Fruit fly (Drosophila melanogaster) whole organism, embryonic: Measurements from ENCODE around the gene dunk.
A peak's percentile ranks its signal among the peaks of the same experiment; 100 is the strongest.

Experiments used
- Atf6 ChIP-seq: fragments of 200-800 bp; sonication (Bioruptor generic); IDR thresholded peaks from 2 replicates; pipeline ENCODE4 v1.3.6; 2022; ENCODE audit warnings: missing biosample characterization, missing genetic modification characterization
- Awh ChIP-seq: fragments of 200-800 bp; sonication (Bioruptor generic); IDR thresholded peaks from 2 replicates; pipeline ENCODE4, ENCODE4 v1.3.6; 2022; ENCODE audit warnings: missing biosample characterization, missing genetic modification characterization
- Bteb2 ChIP-seq: fragments of 200-800 bp; sonication (Bioruptor generic); optimal IDR thresholded peaks from 2 replicates; lab custom pipeline; 2016; ENCODE audit warnings: missing biosample characterization, missing genetic modification characterization
- CG1024 ChIP-seq: fragments of 200-800 bp; sonication (Bioruptor generic); IDR thresholded peaks from 2 replicates; pipeline ENCODE4 v1.3.6; 2022; ENCODE audit warnings: missing biosample characterization, missing genetic modification characterization
- CG11696 ChIP-seq: fragments of 200-800 bp; sonication (Bioruptor generic); IDR thresholded peaks from 2 replicates; pipeline ENCODE4 v1.3.6; 2022; ENCODE audit warnings: missing biosample characterization, missing genetic modification characterization
- CG13287 ChIP-seq: fragments of 200-800 bp; sonication (Bioruptor generic); IDR thresholded peaks from 2 replicates; pipeline ENCODE4 v1.3.6; 2022; ENCODE audit warnings: missing biosample characterization, missing genetic modification characterization; ENCODE audit not compliant: partially characterized antibody
- CG13624 ChIP-seq: fragments of 200-800 bp; sonication (Bioruptor generic); optimal IDR thresholded peaks from 2 replicates; lab custom pipeline; 2016; ENCODE audit warnings: missing biosample characterization, missing genetic modification characterization
- CG13894 ChIP-seq: fragments of 200-800 bp; sonication (Bioruptor generic); optimal IDR thresholded peaks from 3 replicates; lab custom pipeline; 2018; ENCODE audit warnings: missing biosample characterization, mild to moderate bottlenecking, missing genetic modification characterization, moderate library complexity
- CG14441 ChIP-seq: fragments of 200-800 bp; sonication (Bioruptor generic); IDR thresholded peaks from 2 replicates; pipeline ENCODE4 v1.3.6; 2022; ENCODE audit warnings: missing biosample characterization, missing genetic modification characterization
- CG15514 ChIP-seq: fragments of 200-800 bp; sonication (Bioruptor generic); optimal IDR thresholded peaks from 3 replicates; lab custom pipeline; 2017; ENCODE audit warnings: missing biosample characterization, missing genetic modification characterization, mild to moderate bottlenecking, moderate library complexity, missing genetic modification reagents
- CG1603 ChIP-seq: fragments of 200-800 bp; sonication (Bioruptor generic); optimal IDR thresholded peaks from 2 replicates; lab custom pipeline; 2019; ENCODE audit warnings: missing biosample characterization, mild to moderate bottlenecking, missing genetic modification characterization, moderate library complexity
- CG1647 ChIP-seq: fragments of 200-800 bp; sonication (Bioruptor generic); optimal IDR thresholded peaks from 3 replicates; lab custom pipeline; 2016; ENCODE audit warnings: missing biosample characterization, missing genetic modification characterization
- CG17829 ChIP-seq: fragments of 200-800 bp; optimal IDR thresholded peaks from 2 replicates; lab custom pipeline; 2019; ENCODE audit warnings: missing biosample characterization, mild to moderate bottlenecking, missing genetic modification characterization, moderate library complexity
- CG18764 ChIP-seq: fragments of 200-800 bp; sonication (Bioruptor generic); optimal IDR thresholded peaks from 3 replicates; lab custom pipeline; 2016; ENCODE audit warnings: missing biosample characterization, missing genetic modification characterization
- CG2129 ChIP-seq: fragments of 200-800 bp; sonication (Bioruptor generic); IDR thresholded peaks from 2 replicates; pipeline ENCODE4 v1.3.6; 2022; ENCODE audit warnings: missing biosample characterization, missing genetic modification characterization; ENCODE audit not compliant: partially characterized antibody
- CG2712 ChIP-seq: fragments of 200-800 bp; optimal IDR thresholded peaks from 3 replicates; lab custom pipeline; 2019; ENCODE audit warnings: missing biosample characterization, mild to moderate bottlenecking, missing genetic modification characterization, moderate library complexity
- CG32772 ChIP-seq: fragments of 200-800 bp; sonication (Bioruptor generic); IDR thresholded peaks from 2 replicates; pipeline ENCODE4 v1.3.6; 2022; ENCODE audit warnings: missing biosample characterization, missing genetic modification characterization
- CG4707 ChIP-seq: fragments of 200-800 bp; sonication (Bioruptor generic); optimal IDR thresholded peaks from 2 replicates; lab custom pipeline; 2018; ENCODE audit warnings: missing biosample characterization, mild to moderate bottlenecking, missing genetic modification characterization, moderate library complexity
- CG6854 ChIP-seq: fragments of 200-800 bp; sonication (Bioruptor generic); optimal IDR thresholded peaks from 3 replicates; lab custom pipeline; 2017; ENCODE audit warnings: missing biosample characterization, mild to moderate bottlenecking, missing genetic modification characterization
- CG9932 ChIP-seq: fragments of 200-800 bp; sonication (Bioruptor generic); IDR thresholded peaks from 2 replicates; pipeline ENCODE4 v1.3.6; 2022; ENCODE audit warnings: missing biosample characterization, missing genetic modification characterization
- D19A ChIP-seq: fragments of 200-800 bp; optimal IDR thresholded peaks from 3 replicates; lab custom pipeline; 2019; ENCODE audit warnings: missing biosample characterization, mild to moderate bottlenecking, missing genetic modification characterization, moderate library complexity
- Dll ChIP-seq: fragments of 200-800 bp; sonication (Bioruptor generic); IDR thresholded peaks from 4 replicates; pipeline ENCODE4 v1.3.6; 2022; ENCODE audit warnings: missing biosample characterization, missing genetic modification characterization; ENCODE audit not compliant: partially characterized antibody
- Dp ChIP-seq: fragments of 200-800 bp; sonication (Bioruptor generic); optimal IDR thresholded peaks from 2 replicates; lab custom pipeline; 2018; ENCODE audit warnings: missing biosample characterization, mild to moderate bottlenecking, missing genetic modification characterization, moderate library complexity
- Ets97D ChIP-seq: fragments of 200-800 bp; sonication (Bioruptor generic); optimal IDR thresholded peaks from 3 replicates; lab custom pipeline; 2016; ENCODE audit warnings: missing biosample characterization, missing genetic modification characterization
- HHEX ChIP-seq: fragments of 200-800 bp; sonication (Bioruptor generic); optimal IDR thresholded peaks from 3 replicates; lab custom pipeline; 2017; ENCODE audit warnings: missing biosample characterization, mild to moderate bottlenecking, missing genetic modification characterization, missing genetic modification reagents
- Neu2 ChIP-seq: fragments of 200-800 bp; sonication (Bioruptor generic); optimal IDR thresholded peaks from 3 replicates; lab custom pipeline; 2016; ENCODE audit warnings: missing biosample characterization, missing genetic modification characterization, borderline replicate concordance
- Nf-YB ChIP-seq: fragments of 200-800 bp; sonication (Bioruptor generic); optimal IDR thresholded peaks from 3 replicates; lab custom pipeline; 2019; ENCODE audit warnings: missing biosample characterization, mild to moderate bottlenecking, missing genetic modification characterization, moderate library complexity
- Oaz ChIP-seq: fragments of 200-800 bp; sonication (Bioruptor generic); IDR thresholded peaks from 2 replicates; pipeline ENCODE4 v1.3.6; 2022; ENCODE audit warnings: missing biosample characterization, missing genetic modification characterization
- Optix ChIP-seq: fragments of 200-800 bp; sonication (Bioruptor generic); IDR thresholded peaks from 3 replicates; pipeline ENCODE4 v1.3.6; 2022; ENCODE audit warnings: missing biosample characterization, missing genetic modification characterization
- Ptx1 ChIP-seq: fragments of 200-800 bp; sonication (Bioruptor generic); IDR thresholded peaks from 2 replicates; pipeline ENCODE4 v1.3.6; 2022; ENCODE audit warnings: missing biosample characterization, missing genetic modification characterization
- Xrp1 ChIP-seq: fragments of 200-800 bp; sonication (Bioruptor generic); IDR thresholded peaks from 2 replicates; pipeline ENCODE4 v1.3.6; 2022; ENCODE audit warnings: missing biosample characterization, missing genetic modification characterization
- ap ChIP-seq: fragments of 200-800 bp; sonication (Bioruptor generic); IDR thresholded peaks from 2 replicates; pipeline ENCODE4 v1.3.6; 2022; ENCODE audit warnings: missing biosample characterization, missing genetic modification characterization
- cg ChIP-seq: fragments of 200-800 bp; sonication (Bioruptor generic); optimal IDR thresholded peaks from 3 replicates; lab custom pipeline; 2019; ENCODE audit warnings: missing biosample characterization, mild to moderate bottlenecking, missing genetic modification characterization, moderate library complexity
- chif ChIP-seq, 2 experiments: fragments of 200-800 bp; sonication (Bioruptor generic); optimal IDR thresholded peaks; 3 replicates each; lab custom pipeline; 2016; ENCODE audit warnings: missing biosample characterization in 2 of 2, missing genetic modification characterization in 2 of 2
- dpn ChIP-seq, 2 experiments: fragments of 200-800 bp; sonication (Bioruptor generic); optimal IDR thresholded peaks; 3 replicates each; lab custom pipeline; 2016; ENCODE audit warnings: missing biosample characterization in 2 of 2, missing genetic modification characterization in 2 of 2
- gem ChIP-seq: fragments of 200-800 bp; sonication (Bioruptor generic); optimal IDR thresholded peaks from 2 replicates; lab custom pipeline; 2019; ENCODE audit warnings: missing biosample characterization, mild to moderate bottlenecking, missing genetic modification characterization, moderate library complexity
- ham ChIP-seq: fragments of 200-800 bp; sonication (Bioruptor generic); IDR thresholded peaks from 2 replicates; pipeline ENCODE4 v1.3.6; 2022; ENCODE audit warnings: missing biosample characterization, missing genetic modification characterization
- ind ChIP-seq: fragments of 200-800 bp; sonication (Bioruptor generic); optimal IDR thresholded peaks from 3 replicates; lab custom pipeline; 2016; ENCODE audit warnings: missing biosample characterization, missing genetic modification characterization
- lola ChIP-seq, 3 experiments: fragments of >200 bp in 2 of 3; fragments of 200-800 bp in 1 of 3; sonication (Bioruptor generic) in 1 of 3; optimal IDR thresholded peaks; 2 replicates each; lab custom pipeline; 2017 to 2019; ENCODE audit warnings: missing biosample characterization in 3 of 3, missing genetic modification characterization in 3 of 3, mild to moderate bottlenecking in 1 of 3, moderate library complexity in 1 of 3
- nerfin-2 ChIP-seq: fragments of 200-800 bp; sonication (Bioruptor generic); IDR thresholded peaks from 2 replicates; pipeline ENCODE4 v1.3.6; 2022; ENCODE audit warnings: missing biosample characterization, missing genetic modification characterization; ENCODE audit not compliant: partially characterized antibody
- pan ChIP-seq, 4 experiments: fragments of >200 bp in 3 of 4; fragments of 200-800 bp in 1 of 4; sonication (Bioruptor generic) in 1 of 4; optimal IDR thresholded peaks in 3 of 4; IDR thresholded peaks in 1 of 4; 2 replicates each; pipeline versions ENCODE4 v1.3.6 to Lab custom; 2017 to 2022; ENCODE audit warnings: missing biosample characterization in 2 of 4, missing genetic modification characterization in 2 of 4, mixed read lengths in 1 of 4
- pum ChIP-seq: fragments of 200-800 bp; sonication (Bioruptor generic); optimal IDR thresholded peaks from 2 replicates; lab custom pipeline; 2016; ENCODE audit warnings: missing biosample characterization, missing genetic modification characterization
- salm ChIP-seq: fragments of 200-800 bp; sonication (Bioruptor generic); optimal IDR thresholded peaks from 2 replicates; lab custom pipeline; 2018; ENCODE audit warnings: missing biosample characterization, mild to moderate bottlenecking, missing genetic modification characterization
- sd ChIP-seq: fragments of 200-800 bp; sonication (Bioruptor generic); optimal IDR thresholded peaks from 3 replicates; lab custom pipeline; 2018; ENCODE audit warnings: missing biosample characterization, mild to moderate bottlenecking, missing genetic modification characterization, moderate library complexity
- tgo ChIP-seq: fragments of 200-800 bp; sonication (Bioruptor generic); IDR thresholded peaks from 3 replicates; pipeline ENCODE4 v1.3.6; 2022; ENCODE audit warnings: missing biosample characterization, missing genetic modification characterization
- tll ChIP-seq, 2 experiments: fragments of 200-800 bp in 1 of 2; fragments of >200 bp in 1 of 2; sonication (Bioruptor generic) in 1 of 2; optimal IDR thresholded peaks; 2 replicates each; lab custom pipeline; 2017 to 2019; ENCODE audit warnings: missing biosample characterization in 2 of 2, missing genetic modification characterization in 2 of 2, mild to moderate bottlenecking in 1 of 2, moderate library complexity in 1 of 2
- tup ChIP-seq: fragments of 200-800 bp; sonication (Bioruptor generic); optimal IDR thresholded peaks from 2 replicates; lab custom pipeline; 2016; ENCODE audit warnings: missing biosample characterization, mild to moderate bottlenecking, missing genetic modification characterization, moderate library complexity
- unpg ChIP-seq: fragments of 200-800 bp; sonication (Bioruptor generic); optimal IDR thresholded peaks from 3 replicates; lab custom pipeline; 2018; ENCODE audit warnings: missing biosample characterization, mild to moderate bottlenecking, missing genetic modification characterization, moderate library complexity
- yki ChIP-seq: fragments of >200 bp; optimal IDR thresholded peaks from 3 replicates; lab custom pipeline; 2018

Gene dunk

dm6 chr2L:22121651-22122165 lies 29.7 kb upstream of the dunk start (continued):
- TF ChIP-seq Atf6 (GFP tag; lab: Robert Waterston, UW) (no peak), pan (optimal IDR thresholded peaks at IDR 0.05; lab: Kevin White, UChicago) (no peak), pan (GFP tag; optimal IDR thresholded peaks at IDR 0.05 in 1 of 2, IDR thresholded peaks at IDR 0.05 in 1 of 2) (no peak), CG11696 (GFP tag; lab: Robert Waterston, UW) (no peak), CG2712 (tag; lab: Kevin White, UChicago) (peak; percentile 10), sd (tag; lab: Kevin White, UChicago) (no peak), CG1647 (GFP tag; lab: Kevin White, UChicago) (no peak), CG9932 (GFP tag; lab: Robert Waterston, UW) (no peak), tup (GFP tag; lab: Kevin White, UChicago) (no peak), CG14441 (no peak), CG13894 (tag; lab: Kevin White, UChicago) (peak; percentile 16), Xrp1 (GFP tag; lab: Robert Waterston, UW) (0 out of 2 replicates have a peak, but pooled peaks have one; percentile 25), ham (no peak), Neu2 (GFP tag; lab: Kevin White, UChicago) (no peak), pum (GFP tag; lab: Kevin White, UChicago) (peak; percentile 18), CG13287 (GFP tag; lab: Robert Waterston, UW) (peak; percentile 36; the same call in 1 of the 2 replicates), Nf-YB (no peak), nerfin-2 (GFP tag; lab: Robert Waterston, UW) (no peak), Optix (GFP tag; lab: Robert Waterston, UW) (no peak), CG18764 (GFP tag; lab: Kevin White, UChicago) (no peak), Ets97D (GFP tag; lab: Kevin White, UChicago) (peak; percentile 45), tll (GFP tag; optimal IDR thresholded peaks at IDR 0.05; lab: Kevin White, UChicago) (no peak), CG15514 (GFP tag; lab: Kevin White, UChicago) (peak; percentile 28), CG1603 (peak; percentile 88), D19A (tag; lab: Kevin White, UChicago) (no peak), CG13624 (peak; percentile 4), gem (tag; lab: Kevin White, UChicago) (peak; percentile 34), CG17829 (tag; lab: Kevin White, UChicago) (peak; percentile 9), Dll (GFP tag; lab: Robert Waterston, UW) (0 out of 4 replicates have a peak, but pooled peaks have one; percentile 19), HHEX (no peak), lola (GFP tag; optimal IDR thresholded peaks at IDR 0.05; lab: Kevin White, UChicago) (peak in 1 of 3 experiments; percentile 73), CG1024 (GFP tag; lab: Robert Waterston, UW) (peak; percentile 97), ap (no peak), yki (lab: Kevin White, UChicago) (no peak), Oaz (no peak), ind (GFP tag; lab: Kevin White, UChicago) (peak; percentile 0), Awh (GFP tag; lab: Robert Waterston, UW) (no peak), CG32772 (GFP tag; lab: Robert Waterston, UW) (no peak), CG6854 (no peak), cg (GFP tag; lab: Kevin White, UChicago) (no peak), Ptx1 (no peak), Dp (GFP tag; lab: Kevin White, UChicago) (no peak), CG2129 (GFP tag; lab: Robert Waterston, UW) (no peak), unpg (GFP tag; lab: Kevin White, UChicago) (no peak), CG4707 (GFP tag; lab: Kevin White, UChicago) (no peak), Bteb2 (GFP tag; lab: Kevin White, UChicago) (no peak), dpn (GFP tag; optimal IDR thresholded peaks at IDR 0.05; lab: Kevin White, UChicago) (peak; percentile 14 to 17), tgo (no peak), salm (no peak), chif (GFP tag; optimal IDR thresholded peaks at IDR 0.05; lab: Kevin White, UChicago) (peak in 1 of 2 experiments; percentile 7)
